Worm (Caenorhabditis elegans) whole organism, young adult: Measurements from ENCODE around the gene F54E7.9.

ENCODE experiments used
- B0336.3 ChIP-seq: fragments of 200-800 bp; sonication (Bioruptor generic); IDR thresholded peaks from 2 replicates; pipeline ENCODE4 v1.3.6; 2022; ENCODE audit warnings: missing genetic modification characterization, missing compliant biosample characterization
- C17E4.6 ChIP-seq: fragments of 200-800 bp; sonication (Bioruptor generic); IDR thresholded peaks from 2 replicates; pipeline ENCODE4 v1.3.6; 2022; ENCODE audit warnings: missing genetic modification reagents, missing genetic modification characterization, missing compliant biosample characterization
- F22D6.2 ChIP-seq: sonication (generic microtip); optimal IDR thresholded peaks from 2 replicates; lab custom pipeline; 2016; ENCODE audit warnings: mild to moderate bottlenecking, missing genetic modification characterization, missing compliant biosample characterization
- F55B11.4 ChIP-seq: sonication (generic microtip); optimal IDR thresholded peaks from 2 replicates; lab custom pipeline; 2016; ENCODE audit warnings: missing compliant biosample characterization, missing genetic modification characterization, borderline replicate concordance; ENCODE audit not compliant: insufficient read depth
- Y79H2A.3 ChIP-seq: fragments of 200-800 bp; sonication (Bioruptor generic); conservative IDR thresholded peaks from 2 replicates; pipeline ENCODE4 v1.3.6; 2022; ENCODE audit warnings: missing genetic modification reagents, missing genetic modification characterization, missing compliant biosample characterization
- gei-17 ChIP-seq: fragments of 200-800 bp; sonication (Bioruptor generic); optimal IDR thresholded peaks from 2 replicates; lab custom pipeline; 2018; ENCODE audit warnings: mild to moderate bottlenecking, missing genetic modification characterization, missing compliant biosample characterization
- hmg-20 ChIP-seq: fragments of 200-800 bp; sonication (Bioruptor generic); IDR thresholded peaks from 2 replicates; pipeline ENCODE4 v1.3.6; 2022; ENCODE audit warnings: missing genetic modification reagents, missing genetic modification characterization, missing compliant biosample characterization
- hsf-1 ChIP-seq: fragments of 200-800 bp; sonication (Bioruptor generic); IDR thresholded peaks from 2 replicates; pipeline ENCODE4 v1.3.6; 2022; ENCODE audit warnings: missing genetic modification reagents, missing genetic modification characterization, missing compliant biosample characterization
- madf-6 ChIP-seq: fragments of 200-800 bp; sonication (Bioruptor generic); IDR thresholded peaks from 2 replicates; pipeline ENCODE4 v1.3.6; 2022; ENCODE audit warnings: missing genetic modification reagents, missing genetic modification characterization, missing compliant biosample characterization
- mxl-1 ChIP-seq: sonication (generic microtip); optimal IDR thresholded peaks from 2 replicates; lab custom pipeline; 2016; ENCODE audit warnings: missing genetic modification characterization, missing compliant biosample characterization
- repo-1 ChIP-seq: sonication (generic microtip); optimal IDR thresholded peaks from 2 replicates; lab custom pipeline; 2017; ENCODE audit warnings: mild to moderate bottlenecking, missing genetic modification characterization, missing compliant biosample characterization
- snpc-4 ChIP-seq, 5 experiments: fragments of 150-350 bp in 1 of 5; sonication (generic microtip) in 4 of 5; optimal IDR thresholded peaks; 2 replicates each; lab custom pipeline; 2014 to 2018; ENCODE audit warnings: missing genetic modification characterization in 5 of 5, missing biosample characterization in 3 of 5, antibody characterized with exemption in 2 of 5, mild to moderate bottlenecking in 2 of 5, missing compliant biosample characterization in 2 of 5, missing genotype in 2 of 5, moderate library complexity in 2 of 5, missing genetic modification reagents in 1 of 5

DNA sequence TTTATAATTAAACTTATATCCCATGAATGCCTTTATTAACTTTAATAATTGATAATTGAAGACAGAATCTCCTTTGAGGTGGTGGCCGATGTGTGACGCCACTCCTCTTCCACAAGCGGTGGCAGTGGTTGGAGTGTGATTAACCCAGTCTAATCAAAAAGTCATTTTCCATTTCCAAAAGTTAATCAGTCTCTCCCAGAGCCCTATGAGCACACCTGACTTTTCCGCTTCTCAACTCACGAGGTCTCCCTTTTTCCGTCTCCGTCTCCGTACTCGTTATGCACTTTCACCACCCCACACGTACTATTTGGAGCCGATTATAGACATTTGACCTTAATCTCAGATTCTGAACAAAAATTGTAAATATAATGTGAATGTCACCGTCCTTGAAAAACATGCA, 35.0 kb downstream of the F54E7.9 start:
- no peak for TF ChIP-seq B0336.3 (GFP tag; lab: Robert Waterston, UW)
- no peak for TF ChIP-seq hmg-20 (GFP tag; lab: Robert Waterston, UW)
- TF ChIP-seq F22D6.2 (tag; lab: Kevin White, UChicago) = no peak
- TF ChIP-seq hsf-1 (GFP tag; lab: Robert Waterston, UW) = no peak
- no peak for TF ChIP-seq C17E4.6 (GFP tag; lab: Robert Waterston, UW)
- no peak for TF ChIP-seq F55B11.4 (tag; lab: Kevin White, UChicago)
- TF ChIP-seq mxl-1 (tag; lab: Kevin White, UChicago) = no peak
- TF ChIP-seq Y79H2A.3 = no peak
- no peak for TF ChIP-seq madf-6 (GFP tag; lab: Robert Waterston, UW)
- no peak for TF ChIP-seq gei-17
- TF ChIP-seq snpc-4 (GFP tag; optimal IDR thresholded peaks at IDR 0.05; lab: Kevin White, UChicago) = no peak
- no peak for TF ChIP-seq snpc-4 (tag; optimal IDR thresholded peaks at IDR 0.05; lab: Kevin White, UChicago)
- no peak for TF ChIP-seq repo-1 (tag; lab: Kevin White, UChicago)
